Fruit fly (Drosophila melanogaster) whole organism, prepupa: ENCODE data around the gene drl.

Experiments used
- CG10631 ChIP-seq: fragments of 200-800 bp; sonication (Bioruptor generic); optimal IDR thresholded peaks from 2 replicates; lab custom pipeline; 2016; ENCODE audit warnings: missing biosample characterization, missing genetic modification characterization
- CG11294 ChIP-seq: fragments of 200-800 bp; sonication (Bioruptor generic); IDR thresholded peaks from 2 replicates; pipeline ENCODE4 v1.3.6; 2022; ENCODE audit warnings: missing biosample characterization, missing genetic modification characterization
- CG11902 ChIP-seq: fragments of 200-800 bp; sonication (Bioruptor generic); optimal IDR thresholded peaks from 3 replicates; lab custom pipeline; 2016; ENCODE audit warnings: missing biosample characterization, missing genetic modification characterization
- CG15336 ChIP-seq: fragments of 200-800 bp; sonication (Bioruptor generic); IDR thresholded peaks from 2 replicates; pipeline ENCODE4 v1.3.6; 2022; ENCODE audit warnings: missing biosample characterization, missing genetic modification characterization
- CG3032 ChIP-seq: fragments of 200-800 bp; optimal IDR thresholded peaks from 2 replicates; lab custom pipeline; 2019; ENCODE audit warnings: missing biosample characterization, mild to moderate bottlenecking, missing genetic modification characterization, moderate library complexity
- CG31627 ChIP-seq: fragments of 200-800 bp; sonication (Bioruptor generic); optimal IDR thresholded peaks from 3 replicates; lab custom pipeline; 2016; ENCODE audit warnings: missing biosample characterization, missing genetic modification characterization
- CG32006 ChIP-seq: fragments of 200-800 bp; sonication (Bioruptor generic); optimal IDR thresholded peaks from 3 replicates; lab custom pipeline; 2017; ENCODE audit warnings: missing biosample characterization, mild to moderate bottlenecking, missing genetic modification characterization
- CG4318 ChIP-seq: fragments of 200-800 bp; sonication (Bioruptor generic); optimal IDR thresholded peaks from 3 replicates; lab custom pipeline; 2017; ENCODE audit warnings: missing biosample characterization, mild to moderate bottlenecking, missing genetic modification characterization
- CG6163 ChIP-seq: fragments of 200-800 bp; sonication (Bioruptor generic); IDR thresholded peaks from 3 replicates; pipeline ENCODE4 v1.3.6; 2022; ENCODE audit warnings: missing biosample characterization, missing genetic modification characterization
- CG6276 ChIP-seq: fragments of 200-800 bp; sonication (Bioruptor generic); optimal IDR thresholded peaks from 2 replicates; lab custom pipeline; 2017; ENCODE audit warnings: missing biosample characterization, mild to moderate bottlenecking, missing genetic modification characterization
- CG7368 ChIP-seq: fragments of 200-800 bp; sonication (Bioruptor generic); optimal IDR thresholded peaks from 3 replicates; lab custom pipeline; 2016; ENCODE audit warnings: missing biosample characterization, missing genetic modification characterization
- CG8119 ChIP-seq: fragments of 200-800 bp; sonication (Bioruptor generic); IDR thresholded peaks from 3 replicates; pipeline ENCODE4 v1.3.6; 2022; ENCODE audit warnings: missing biosample characterization, missing genetic modification characterization
- CG9139 ChIP-seq: fragments of 200-800 bp; sonication (Bioruptor generic); optimal IDR thresholded peaks from 3 replicates; lab custom pipeline; 2017; ENCODE audit warnings: missing biosample characterization, mild to moderate bottlenecking, missing genetic modification characterization
- Eip75B ChIP-seq: fragments of 200-800 bp; sonication (Bioruptor generic); optimal IDR thresholded peaks from 3 replicates; lab custom pipeline; 2016; ENCODE audit warnings: missing biosample characterization, missing genetic modification characterization
- Eip78C ChIP-seq: fragments of 200-800 bp; sonication (Bioruptor generic); peaks from one replicate; lab custom pipeline; 2016; ENCODE audit warnings: missing biosample characterization, missing genetic modification characterization
- Eip93F ChIP-seq: fragments of 200-800 bp; sonication (Bioruptor generic); optimal IDR thresholded peaks from 2 replicates; lab custom pipeline; 2016; ENCODE audit warnings: missing biosample characterization, mild to moderate bottlenecking, missing genetic modification characterization
- Ets96B ChIP-seq: fragments of 200-800 bp; optimal IDR thresholded peaks from 2 replicates; lab custom pipeline; 2019; ENCODE audit warnings: missing biosample characterization, mild to moderate bottlenecking, missing genetic modification characterization, moderate library complexity
- Gug ChIP-seq: fragments of 200-800 bp; sonication (Bioruptor generic); IDR thresholded peaks from 2 replicates; pipeline ENCODE4 v1.3.6; 2022; ENCODE audit warnings: missing biosample characterization, missing genetic modification characterization
- Hr4 ChIP-seq: fragments of 200-800 bp; sonication (Bioruptor generic); optimal IDR thresholded peaks from 3 replicates; lab custom pipeline; 2016; ENCODE audit warnings: missing biosample characterization, missing genetic modification characterization
- Lpt ChIP-seq: fragments of 200-800 bp; sonication (Bioruptor generic); optimal IDR thresholded peaks from 3 replicates; lab custom pipeline; 2016; ENCODE audit warnings: missing biosample characterization, missing genetic modification characterization
- Met ChIP-seq: fragments of 200-800 bp; sonication (Bioruptor generic); optimal IDR thresholded peaks from 3 replicates; lab custom pipeline; 2016; ENCODE audit warnings: missing biosample characterization, missing genetic modification characterization
- OdsH ChIP-seq: fragments of 200-800 bp; sonication (Bioruptor generic); optimal IDR thresholded peaks from 3 replicates; lab custom pipeline; 2016; ENCODE audit warnings: missing biosample characterization, missing genetic modification characterization
- Sox102F ChIP-seq: fragments of 200-800 bp; sonication (Bioruptor generic); optimal IDR thresholded peaks from 2 replicates; lab custom pipeline; 2016; ENCODE audit warnings: missing biosample characterization, mild to moderate bottlenecking, missing genetic modification characterization
- achi ChIP-seq: fragments of 200-800 bp; sonication (Bioruptor generic); optimal IDR thresholded peaks from 3 replicates; lab custom pipeline; 2016; ENCODE audit warnings: missing biosample characterization, missing genetic modification characterization
- dsx ChIP-seq: fragments of 200-800 bp; optimal IDR thresholded peaks from 3 replicates; lab custom pipeline; 2019; ENCODE audit warnings: missing biosample characterization, mild to moderate bottlenecking, missing genetic modification characterization, moderate library complexity; ENCODE audit not compliant: poor library complexity, severe bottlenecking
- eg ChIP-seq: fragments of 200-800 bp; sonication (Bioruptor generic); IDR thresholded peaks from 3 replicates; pipeline ENCODE4 v1.3.6; 2022; ENCODE audit warnings: missing biosample characterization, missing genetic modification characterization
- esn ChIP-seq: fragments of 200-800 bp; sonication (Bioruptor generic); optimal IDR thresholded peaks from 2 replicates; lab custom pipeline; 2016; ENCODE audit warnings: missing biosample characterization, mild to moderate bottlenecking, missing genetic modification characterization, moderate library complexity
- fd59A ChIP-seq: fragments of 200-800 bp; sonication (Bioruptor generic); optimal IDR thresholded peaks from 2 replicates; lab custom pipeline; 2017; ENCODE audit warnings: missing biosample characterization, mild to moderate bottlenecking, missing genetic modification characterization, missing genetic modification reagents
- fkh ChIP-seq: fragments of 200-800 bp; sonication (Bioruptor generic); optimal IDR thresholded peaks from 3 replicates; lab custom pipeline; 2017; ENCODE audit warnings: missing biosample characterization, mild to moderate bottlenecking, missing genetic modification characterization, moderate library complexity
- lz ChIP-seq: fragments of 200-800 bp; sonication (Bioruptor generic); optimal IDR thresholded peaks from 3 replicates; lab custom pipeline; 2016; ENCODE audit warnings: missing biosample characterization, missing genetic modification characterization
- net ChIP-seq: fragments of 200-800 bp; sonication (Bioruptor generic); optimal IDR thresholded peaks from 3 replicates; lab custom pipeline; 2016; ENCODE audit warnings: missing biosample characterization, missing genetic modification characterization
- pdm3 ChIP-seq: fragments of 200-800 bp; sonication (Bioruptor generic); optimal IDR thresholded peaks from 3 replicates; lab custom pipeline; 2016; ENCODE audit warnings: missing biosample characterization, missing genetic modification characterization
- salr ChIP-seq, 2 experiments: fragments of 200-800 bp; sonication (Bioruptor generic); optimal IDR thresholded peaks; 3 replicates each; lab custom pipeline; 2016 to 2018; ENCODE audit warnings: missing biosample characterization in 2 of 2, missing genetic modification characterization in 2 of 2, mild to moderate bottlenecking in 1 of 2
- svp ChIP-seq: fragments of 200-800 bp; sonication (Bioruptor generic); peaks from one replicate; lab custom pipeline; 2016; ENCODE audit warnings: missing biosample characterization, missing genetic modification characterization

The drl gene

dm6 chr2L:19235120-19235519, 45.0 kb downstream of the drl start:
- TF ChIP-seq CG15336 (GFP tag; lab: Robert Waterston, UW), result peak; percentile 72
- peak; percentile 14 for TF ChIP-seq CG3032 (tag; lab: Kevin White, UChicago)
- no peak for TF ChIP-seq fd59A (GFP tag; lab: Kevin White, UChicago)
- no peak for TF ChIP-seq CG11902 (GFP tag; lab: Kevin White, UChicago)
- TF ChIP-seq CG6276 (GFP tag; lab: Kevin White, UChicago), result peak; percentile 51
- TF ChIP-seq CG11294, result peak; percentile 48; the same call in 1 of the 2 replicates
- TF ChIP-seq Hr4 (GFP tag; lab: Kevin White, UChicago), result peak; percentile 59
- TF ChIP-seq net, result no peak
- TF ChIP-seq CG8119 (GFP tag; lab: Robert Waterston, UW), result peak; percentile 78
- peak; percentile 63; the same call in 1 of the 2 replicates for TF ChIP-seq Gug (GFP tag; lab: Robert Waterston, UW)
- TF ChIP-seq pdm3 (GFP tag; lab: Kevin White, UChicago), result peak; percentile 28
- TF ChIP-seq dsx (GFP tag; lab: Kevin White, UChicago), result peak; percentile 15
- TF ChIP-seq CG4318 (GFP tag; lab: Kevin White, UChicago), result peak; percentile 42
- TF ChIP-seq Lpt (GFP tag; lab: Kevin White, UChicago), result peak; percentile 43
- no peak for TF ChIP-seq CG7368
- TF ChIP-seq CG9139 (GFP tag; lab: Kevin White, UChicago), result no peak
- TF ChIP-seq eg (GFP tag; lab: Robert Waterston, UW), result peak; percentile 77
- TF ChIP-seq CG32006 (GFP tag; lab: Kevin White, UChicago), result peak; percentile 72
- peak; percentile 18 for TF ChIP-seq OdsH
- peak; percentile 14 for TF ChIP-seq Eip78C (GFP tag; lab: Kevin White, UChicago)
- TF ChIP-seq CG6163 (GFP tag; lab: Robert Waterston, UW), result peak; percentile 65
- TF ChIP-seq Eip75B (GFP tag; lab: Kevin White, UChicago), result no peak
- peak; percentile 11 for TF ChIP-seq achi (GFP tag; lab: Kevin White, UChicago)
- TF ChIP-seq, all 60 proteins: peak for 17

DNA sequence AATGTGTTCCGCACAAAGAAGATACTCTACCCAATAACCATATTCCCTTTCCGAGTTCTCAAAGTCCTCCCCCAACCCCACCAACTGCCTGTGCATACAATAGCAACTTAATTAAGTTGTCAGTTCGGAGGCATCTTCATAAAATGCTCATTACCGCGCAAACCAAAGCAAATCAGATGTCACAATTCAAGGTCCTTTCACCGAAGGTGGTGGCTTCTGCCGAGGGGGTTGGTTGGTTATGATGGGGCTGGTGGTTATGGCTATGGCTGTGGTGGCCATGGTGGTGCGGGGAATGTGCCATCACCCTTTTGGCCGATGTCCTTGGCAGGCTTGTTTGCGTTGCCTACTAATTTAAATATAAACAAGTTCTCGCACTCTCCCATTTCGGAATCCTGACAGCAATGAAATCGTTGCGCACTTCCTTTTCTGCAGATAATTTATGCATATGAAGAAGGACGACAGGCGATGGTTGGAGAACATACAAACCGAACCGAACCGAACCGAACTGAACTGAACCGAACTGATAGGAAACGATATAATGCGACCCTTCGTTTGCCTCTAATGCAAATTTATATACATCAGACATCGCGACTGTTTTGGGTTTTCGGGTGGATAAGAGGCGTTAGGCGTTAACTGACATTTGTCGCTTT, 45.6 kb downstream of the drl start:
- TF ChIP-seq CG3032 (tag; lab: Kevin White, UChicago) (no peak), fkh (GFP tag; lab: Kevin White, UChicago) (no peak), Sox102F (no peak), CG32006 (GFP tag; lab: Kevin White, UChicago) (no peak), CG6276 (GFP tag; lab: Kevin White, UChicago) (no peak), CG8119 (GFP tag; lab: Robert Waterston, UW) (no peak), CG7368 (no peak)

dm6 chr2L:19238669-19239068, 48.5 kb downstream of the drl start:
- TF ChIP-seq CG10631 (GFP tag; lab: Kevin White, UChicago), result peak; percentile 3
- peak; percentile 20 for TF ChIP-seq pdm3 (GFP tag; lab: Kevin White, UChicago)
- TF ChIP-seq Hr4 (GFP tag; lab: Kevin White, UChicago), result peak; percentile 37
- TF ChIP-seq esn (GFP tag; lab: Kevin White, UChicago), result no peak
- peak; percentile 0 for TF ChIP-seq Met (GFP tag; lab: Kevin White, UChicago)
- peak; percentile 15 for TF ChIP-seq OdsH
- TF ChIP-seq CG3032 (tag; lab: Kevin White, UChicago), result no peak
- TF ChIP-seq svp (GFP tag; lab: Kevin White, UChicago), result peak; percentile 4
- TF ChIP-seq CG32006 (GFP tag; lab: Kevin White, UChicago), result peak; percentile 41
- TF ChIP-seq Ets96B, result peak; percentile 5
- peak; percentile 37 for TF ChIP-seq Eip78C (GFP tag; lab: Kevin White, UChicago)
- TF ChIP-seq CG31627 (GFP tag; lab: Kevin White, UChicago), result no peak
- no peak for TF ChIP-seq salr (GFP tag; optimal IDR thresholded peaks at IDR 0.05; lab: Kevin White, UChicago)
- no peak for TF ChIP-seq net
- TF ChIP-seq CG11294, result no peak
- TF ChIP-seq lz (GFP tag; lab: Kevin White, UChicago), result no peak
- no peak for TF ChIP-seq Eip93F (GFP tag; lab: Kevin White, UChicago)
